Fruit fly (Drosophila melanogaster): ENCODE measurements around the gene CG16986.

The CG16986 gene

DNA sequence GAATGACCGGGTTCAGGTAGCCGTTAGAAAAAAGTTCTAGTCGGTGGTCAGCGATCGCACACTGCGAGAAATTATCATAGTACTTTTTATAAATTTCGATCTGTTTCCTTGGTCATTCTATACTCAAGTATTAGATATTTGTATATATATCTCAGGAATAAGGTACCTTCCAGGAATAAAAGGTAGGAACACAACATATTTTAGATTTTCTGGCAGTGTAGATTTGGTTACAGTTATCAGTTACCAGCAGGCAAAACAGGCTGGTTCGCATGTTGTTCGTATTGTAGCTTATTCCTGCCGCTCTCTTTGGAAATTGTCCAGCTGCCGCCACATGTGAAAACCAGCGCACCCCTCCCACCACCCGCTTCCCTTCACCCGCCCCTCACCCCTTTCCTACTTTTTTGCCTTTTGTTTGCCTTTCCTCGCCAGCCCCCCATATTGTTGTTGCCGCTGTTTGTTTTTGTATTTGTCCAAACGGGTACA, 18.7 kb upstream of the CG16986 start (continued):
- TF ChIP-seq Dfd (GFP tag; optimal IDR thresholded peaks at IDR 0.05) (no peak), CG11723 (GFP tag; optimal IDR thresholded peaks at IDR 0.05) (peak; percentile 72), bowl (GFP tag; IDR thresholded peaks at IDR 0.05) (peak; percentile 59; the same call in 1 of the 2 replicates), Myb (GFP tag; optimal IDR thresholded peaks at IDR 0.05) (peak; percentile 21), CG17612 (GFP tag; IDR thresholded peaks at IDR 0.05) (no peak), NC2β (GFP tag; optimal IDR thresholded peaks at IDR 0.05) (peak; percentile 77), fd3F (GFP tag; optimal IDR thresholded peaks at IDR 0.05) (peak; percentile 60), CG32772 (GFP tag; IDR thresholded peaks at IDR 0.05) (peak; percentile 71), CG9797 (GFP tag; optimal IDR thresholded peaks at IDR 0.05) (no peak), CG9215 (GFP tag; IDR thresholded peaks at IDR 0.05) (peak; percentile 70), tap (tag; optimal IDR thresholded peaks at IDR 0.05) (peak; percentile 81), Lim3 (GFP tag; IDR thresholded peaks at IDR 0.05) (peak; percentile 79), lola (GFP tag; optimal IDR thresholded peaks at IDR 0.05) (peak in 1 of 3 experiments; percentile 89), CG10366 (GFP tag; IDR thresholded peaks at IDR 0.05) (peak; percentile 93), CG4328 (GFP tag; optimal IDR thresholded peaks at IDR 0.05) (peak; percentile 45), emc (GFP tag; optimal IDR thresholded peaks at IDR 0.05) (peak; percentile 33), Dek (tag; optimal IDR thresholded peaks at IDR 0.05) (peak; percentile 53), CG14050 (GFP tag; IDR thresholded peaks at IDR 0.05) (peak; percentile 83), stwl (tag; optimal IDR thresholded peaks at IDR 0.05) (peak; percentile 29), trh (GFP tag; optimal IDR thresholded peaks at IDR 0.05) (peak; percentile 39), inv (GFP tag; IDR thresholded peaks at IDR 0.05; ENCODE audit: partially characterized antibody) (0 out of 2 replicates have a peak, but pooled peaks have one; percentile 27), shn (GFP tag; optimal IDR thresholded peaks at IDR 0.05) (peak; percentile 72), ERR (GFP tag; optimal IDR thresholded peaks at IDR 0.05) (peak; percentile 51), Poxn (GFP tag; IDR thresholded peaks at IDR 0.05) (peak; percentile 36; the same call in 1 of the 2 replicates), kni (GFP tag; optimal IDR thresholded peaks at IDR 0.05) (peak; percentile 75), lmd (GFP tag; IDR thresholded peaks at IDR 0.05) (peak; percentile 80), Fer1 (GFP tag; optimal IDR thresholded peaks at IDR 0.05) (peak; percentile 87), crc (GFP tag; optimal IDR thresholded peaks at IDR 0.05) (peak; percentile 61), ssp (GFP tag; IDR thresholded peaks at IDR 0.05) (peak; percentile 59), chif (GFP tag; optimal IDR thresholded peaks at IDR 0.05) (peak; percentile 60 to 78), bcd (GFP tag; optimal IDR thresholded peaks at IDR 0.05) (peak; percentile 88), Pdp1 (GFP tag; optimal IDR thresholded peaks at IDR 0.05) (peak; percentile 59 to 71), CG12942 (GFP tag; optimal IDR thresholded peaks at IDR 0.05) (peak; percentile 56), CG18619 (GFP tag; optimal IDR thresholded peaks at IDR 0.05) (peak; percentile 85), CG16779 (GFP tag; IDR thresholded peaks at IDR 0.05) (peak; percentile 68; the same call in 1 of the 2 replicates), ato (GFP tag; IDR thresholded peaks at IDR 0.05; ENCODE audit: partially characterized antibody) (no peak), CG4707 (GFP tag; optimal IDR thresholded peaks at IDR 0.05) (peak; percentile 61), unc-4 (GFP tag; IDR thresholded peaks at IDR 0.05; ENCODE audit: partially characterized antibody) (no peak), sim (GFP tag; IDR thresholded peaks at IDR 0.05) (peak; percentile 71; the same call in 1 of the 2 replicates), esg (GFP tag; conservative IDR thresholded peaks at IDR 0.05) (peak; percentile 91), CG7786 (GFP tag; optimal IDR thresholded peaks at IDR 0.05) (peak; percentile 72), pros (GFP tag; optimal IDR thresholded peaks at IDR 0.05) (no peak), D19B (GFP tag; optimal IDR thresholded peaks at IDR 0.05) (peak; percentile 73), sima (GFP tag; optimal IDR thresholded peaks at IDR 0.05) (no peak), abd-A (tag; optimal IDR thresholded peaks at IDR 0.05) (no peak), CG15269 (tag; optimal IDR thresholded peaks at IDR 0.05) (peak; percentile 83), CG11504 (tag; optimal IDR thresholded peaks at IDR 0.05) (peak; percentile 89), Ptx1 (GFP tag; IDR thresholded peaks at IDR 0.05) (peak; percentile 78), eve (GFP tag; optimal IDR thresholded peaks at IDR 0.05) (peak in 1 of 2 experiments; percentile 80), Fer2 (tag; optimal IDR thresholded peaks at IDR 0.05) (peak; percentile 13)

Measured in whole organism, embryonic.